Worm (Caenorhabditis elegans): ENCODE results near the gene ace-3.

ce11 chrII:14178233-14178969, 27.0 kb upstream of the ace-3 start, which contains the start of gene efhd-1:
- TF ChIP-seq lsl-1 (GFP tag; optimal IDR thresholded peaks at IDR 0.05) (no peak), sdz-38 (tag; optimal IDR thresholded peaks at IDR 0.05) (no peak), ama-1 (optimal IDR thresholded peaks at IDR 0.05) (no peak), ama-1 (GFP tag; optimal IDR thresholded peaks at IDR 0.05) (no peak), snpc-1.3 (tag; optimal IDR thresholded peaks at IDR 0.05; ENCODE audit: insufficient read depth) (no peak)

All from whole organism, young adult.